Worm (Caenorhabditis elegans): ENCODE results near the gene tag-340.

- no peak for TF ChIP-seq lin-15B (tag; optimal IDR thresholded peaks at IDR 0.05)
- no peak for TF ChIP-seq unc-130 (GFP tag; optimal IDR thresholded peaks at IDR 0.05)
- TF ChIP-seq Y5F2A.4 (GFP tag; optimal IDR thresholded peaks at IDR 0.05), result no peak
These were observed 37.2 kb upstream of the tag-340 start, which contains the start of gene coq-8 for ce11 chrIII:4863127-4863526.
